Fruit fly (Drosophila melanogaster) whole organism, prepupa: ENCODE measurements around the gene CG3961.

Experiments used
- Blimp-1 ChIP-seq: fragments of 200-800 bp; sonication (Bioruptor generic); optimal IDR thresholded peaks from 3 replicates; lab custom pipeline; 2017; ENCODE audit warnings: missing biosample characterization, missing genetic modification characterization, mild to moderate bottlenecking, moderate library complexity, missing genetic modification reagents
- CG10631 ChIP-seq: fragments of 200-800 bp; sonication (Bioruptor generic); optimal IDR thresholded peaks from 2 replicates; lab custom pipeline; 2016; ENCODE audit warnings: missing biosample characterization, missing genetic modification characterization
- CG10669 ChIP-seq: fragments of 200-800 bp; sonication (Bioruptor generic); optimal IDR thresholded peaks from 3 replicates; lab custom pipeline; 2018; ENCODE audit warnings: missing biosample characterization, mild to moderate bottlenecking, missing genetic modification characterization, moderate library complexity
- CG11294 ChIP-seq: fragments of 200-800 bp; sonication (Bioruptor generic); IDR thresholded peaks from 2 replicates; pipeline ENCODE4 v1.3.6; 2022; ENCODE audit warnings: missing biosample characterization, missing genetic modification characterization
- CG11762 ChIP-seq: fragments of 200-800 bp; sonication (Bioruptor generic); optimal IDR thresholded peaks from 3 replicates; lab custom pipeline; 2016; ENCODE audit warnings: missing biosample characterization, missing genetic modification characterization; ENCODE audit not compliant: insufficient read depth
- CG15336 ChIP-seq: fragments of 200-800 bp; sonication (Bioruptor generic); IDR thresholded peaks from 2 replicates; pipeline ENCODE4 v1.3.6; 2022; ENCODE audit warnings: missing biosample characterization, missing genetic modification characterization
- CG1621 ChIP-seq: fragments of 200-800 bp; sonication (Bioruptor generic); optimal IDR thresholded peaks from 3 replicates; lab custom pipeline; 2018; ENCODE audit warnings: missing biosample characterization, mild to moderate bottlenecking, missing genetic modification characterization
- CG16779 ChIP-seq: fragments of 200-800 bp; sonication (Bioruptor generic); optimal IDR thresholded peaks from 3 replicates; lab custom pipeline; 2017; ENCODE audit warnings: missing biosample characterization, mild to moderate bottlenecking, missing genetic modification characterization
- CG3032 ChIP-seq: fragments of 200-800 bp; optimal IDR thresholded peaks from 2 replicates; lab custom pipeline; 2019; ENCODE audit warnings: missing biosample characterization, mild to moderate bottlenecking, missing genetic modification characterization, moderate library complexity
- CG31627 ChIP-seq: fragments of 200-800 bp; sonication (Bioruptor generic); optimal IDR thresholded peaks from 3 replicates; lab custom pipeline; 2016; ENCODE audit warnings: missing biosample characterization, missing genetic modification characterization
- CG32006 ChIP-seq: fragments of 200-800 bp; sonication (Bioruptor generic); optimal IDR thresholded peaks from 3 replicates; lab custom pipeline; 2017; ENCODE audit warnings: missing biosample characterization, mild to moderate bottlenecking, missing genetic modification characterization
- CG3919 ChIP-seq: fragments of 200-800 bp; sonication (Bioruptor generic); optimal IDR thresholded peaks from 3 replicates; lab custom pipeline; 2016; ENCODE audit warnings: missing biosample characterization, missing genetic modification characterization
- CG6163 ChIP-seq: fragments of 200-800 bp; sonication (Bioruptor generic); IDR thresholded peaks from 3 replicates; pipeline ENCODE4 v1.3.6; 2022; ENCODE audit warnings: missing biosample characterization, missing genetic modification characterization
- CG6276 ChIP-seq: fragments of 200-800 bp; sonication (Bioruptor generic); optimal IDR thresholded peaks from 2 replicates; lab custom pipeline; 2017; ENCODE audit warnings: missing biosample characterization, mild to moderate bottlenecking, missing genetic modification characterization
- CG6808 ChIP-seq: fragments of 200-800 bp; sonication (Bioruptor generic); optimal IDR thresholded peaks from 3 replicates; lab custom pipeline; 2017; ENCODE audit warnings: missing biosample characterization, missing genetic modification characterization, mild to moderate bottlenecking, moderate library complexity, missing genetic modification reagents
- CG6854 ChIP-seq: fragments of 200-800 bp; sonication (Bioruptor generic); optimal IDR thresholded peaks from 2 replicates; lab custom pipeline; 2017; ENCODE audit warnings: missing biosample characterization, mild to moderate bottlenecking, missing genetic modification characterization
- CG8319 ChIP-seq: fragments of 200-800 bp; sonication (Bioruptor generic); optimal IDR thresholded peaks from 3 replicates; lab custom pipeline; 2016; ENCODE audit warnings: missing biosample characterization, missing genetic modification characterization
- CG8632 ChIP-seq: fragments of 200-800 bp; sonication (Bioruptor generic); optimal IDR thresholded peaks from 3 replicates; lab custom pipeline; 2016; ENCODE audit warnings: missing biosample characterization, missing genetic modification characterization
- CG9139 ChIP-seq: fragments of 200-800 bp; sonication (Bioruptor generic); optimal IDR thresholded peaks from 3 replicates; lab custom pipeline; 2017; ENCODE audit warnings: missing biosample characterization, mild to moderate bottlenecking, missing genetic modification characterization
- Eip78C ChIP-seq: fragments of 200-800 bp; sonication (Bioruptor generic); peaks from one replicate; lab custom pipeline; 2016; ENCODE audit warnings: missing biosample characterization, missing genetic modification characterization
- Ets96B ChIP-seq: fragments of 200-800 bp; optimal IDR thresholded peaks from 2 replicates; lab custom pipeline; 2019; ENCODE audit warnings: missing biosample characterization, mild to moderate bottlenecking, missing genetic modification characterization, moderate library complexity
- Gug ChIP-seq: fragments of 200-800 bp; sonication (Bioruptor generic); IDR thresholded peaks from 2 replicates; pipeline ENCODE4 v1.3.6; 2022; ENCODE audit warnings: missing biosample characterization, missing genetic modification characterization
- Hr4 ChIP-seq: fragments of 200-800 bp; sonication (Bioruptor generic); optimal IDR thresholded peaks from 3 replicates; lab custom pipeline; 2016; ENCODE audit warnings: missing biosample characterization, missing genetic modification characterization
- Lpt ChIP-seq: fragments of 200-800 bp; sonication (Bioruptor generic); optimal IDR thresholded peaks from 3 replicates; lab custom pipeline; 2016; ENCODE audit warnings: missing biosample characterization, missing genetic modification characterization
- Met ChIP-seq: fragments of 200-800 bp; sonication (Bioruptor generic); optimal IDR thresholded peaks from 3 replicates; lab custom pipeline; 2016; ENCODE audit warnings: missing biosample characterization, missing genetic modification characterization
- OdsH ChIP-seq: fragments of 200-800 bp; sonication (Bioruptor generic); optimal IDR thresholded peaks from 3 replicates; lab custom pipeline; 2016; ENCODE audit warnings: missing biosample characterization, missing genetic modification characterization
- Smox ChIP-seq: fragments of 200-800 bp; sonication (Bioruptor generic); optimal IDR thresholded peaks from 3 replicates; lab custom pipeline; 2016; ENCODE audit warnings: missing biosample characterization, missing genetic modification characterization
- Sox102F ChIP-seq: fragments of 200-800 bp; sonication (Bioruptor generic); optimal IDR thresholded peaks from 2 replicates; lab custom pipeline; 2016; ENCODE audit warnings: missing biosample characterization, mild to moderate bottlenecking, missing genetic modification characterization
- Sox14 ChIP-seq: fragments of 200-800 bp; sonication (Bioruptor generic); optimal IDR thresholded peaks from 3 replicates; lab custom pipeline; 2016; ENCODE audit warnings: missing biosample characterization, missing genetic modification characterization
- acj6 ChIP-seq: fragments of 200-800 bp; sonication (Bioruptor generic); optimal IDR thresholded peaks from 3 replicates; lab custom pipeline; 2016; ENCODE audit warnings: missing biosample characterization, missing genetic modification characterization
- dac ChIP-seq: fragments of 200-800 bp; sonication (Bioruptor generic); optimal IDR thresholded peaks from 2 replicates; lab custom pipeline; 2017; ENCODE audit warnings: missing biosample characterization, mild to moderate bottlenecking, missing genetic modification characterization
- esn ChIP-seq: fragments of 200-800 bp; sonication (Bioruptor generic); optimal IDR thresholded peaks from 2 replicates; lab custom pipeline; 2016; ENCODE audit warnings: missing biosample characterization, mild to moderate bottlenecking, missing genetic modification characterization, moderate library complexity
- fkh ChIP-seq: fragments of 200-800 bp; sonication (Bioruptor generic); optimal IDR thresholded peaks from 3 replicates; lab custom pipeline; 2017; ENCODE audit warnings: missing biosample characterization, mild to moderate bottlenecking, missing genetic modification characterization, moderate library complexity
- lz ChIP-seq: fragments of 200-800 bp; sonication (Bioruptor generic); optimal IDR thresholded peaks from 3 replicates; lab custom pipeline; 2016; ENCODE audit warnings: missing biosample characterization, missing genetic modification characterization
- net ChIP-seq: fragments of 200-800 bp; sonication (Bioruptor generic); optimal IDR thresholded peaks from 3 replicates; lab custom pipeline; 2016; ENCODE audit warnings: missing biosample characterization, missing genetic modification characterization
- pdm3 ChIP-seq: fragments of 200-800 bp; sonication (Bioruptor generic); optimal IDR thresholded peaks from 3 replicates; lab custom pipeline; 2016; ENCODE audit warnings: missing biosample characterization, missing genetic modification characterization
- salr ChIP-seq, 2 experiments: fragments of 200-800 bp; sonication (Bioruptor generic); optimal IDR thresholded peaks; 3 replicates each; lab custom pipeline; 2016 to 2018; ENCODE audit warnings: missing biosample characterization in 2 of 2, missing genetic modification characterization in 2 of 2, mild to moderate bottlenecking in 1 of 2
- spab ChIP-seq: fragments of 200-800 bp; sonication (Bioruptor generic); optimal IDR thresholded peaks from 2 replicates; lab custom pipeline; 2017; ENCODE audit warnings: missing biosample characterization, mild to moderate bottlenecking, missing genetic modification characterization, missing genetic modification reagents
- ss ChIP-seq, 2 experiments: fragments of 200-800 bp; sonication (Bioruptor generic); optimal IDR thresholded peaks; 2 replicates in 1 of 2; 3 replicates in 1 of 2; lab custom pipeline; 2017 to 2018; ENCODE audit warnings: mild to moderate bottlenecking in 2 of 2, missing biosample characterization in 2 of 2, missing genetic modification characterization in 2 of 2, moderate library complexity in 1 of 2
- svp ChIP-seq: fragments of 200-800 bp; sonication (Bioruptor generic); peaks from one replicate; lab custom pipeline; 2016; ENCODE audit warnings: missing biosample characterization, missing genetic modification characterization
- topi ChIP-seq: fragments of 200-800 bp; sonication (Bioruptor generic); optimal IDR thresholded peaks from 3 replicates; lab custom pipeline; 2016; ENCODE audit warnings: missing biosample characterization, missing genetic modification characterization
- vri ChIP-seq: fragments of 200-800 bp; sonication (Bioruptor generic); optimal IDR thresholded peaks from 3 replicates; lab custom pipeline; 2016; ENCODE audit warnings: missing biosample characterization, mild to moderate bottlenecking, missing genetic modification characterization

The CG3961 gene

dm6 chr3L:18891986-18892385, 1.7 kb upstream of the CG3961 start, which contains the start of gene NijB (continued):
- TF ChIP-seq salr (GFP tag; optimal IDR thresholded peaks at IDR 0.05; lab: Kevin White, UChicago) = no peak

- TF ChIP-seq CG11294 (GFP tag; lab: Robert Waterston, UW) (peak; percentile 16; the same call in 1 of the 2 replicates), Hr4 (GFP tag; lab: Kevin White, UChicago) (no peak), CG6854 (GFP tag; lab: Kevin White, UChicago) (peak; percentile 16), pdm3 (peak; percentile 19), Sox102F (peak; percentile 10), Eip78C (GFP tag; lab: Kevin White, UChicago) (peak; percentile 80), lz (GFP tag; lab: Kevin White, UChicago) (no peak), svp (GFP tag; lab: Kevin White, UChicago) (peak; percentile 94), CG10669 (peak; percentile 23), CG6808 (GFP tag; lab: Kevin White, UChicago) (peak; percentile 71), Ets96B (tag; lab: Kevin White, UChicago) (peak; percentile 12), CG10631 (peak; percentile 3), CG8319 (no peak), salr (GFP tag; optimal IDR thresholded peaks at IDR 0.05; lab: Kevin White, UChicago) (no peak), dac (GFP tag; lab: Kevin White, UChicago) (no peak), CG31627 (GFP tag; lab: Kevin White, UChicago) (no peak), Lpt (GFP tag; lab: Kevin White, UChicago) (peak; percentile 16), OdsH (peak; percentile 25), CG1621 (tag; lab: Kevin White, UChicago) (no peak), spab (GFP tag; lab: Kevin White, UChicago) (peak; percentile 36), fkh (GFP tag; lab: Kevin White, UChicago) (no peak), CG15336 (GFP tag; lab: Robert Waterston, UW) (peak; percentile 31; the same call in 1 of the 2 replicates), vri (GFP tag; lab: Kevin White, UChicago) (peak; percentile 41), Smox (GFP tag; lab: Kevin White, UChicago) (peak; percentile 5), Met (peak; percentile 48), Sox14 (GFP tag; lab: Kevin White, UChicago) (peak; percentile 10), CG8632 (peak; percentile 1), CG32006 (GFP tag; lab: Kevin White, UChicago) (peak; percentile 7), topi (peak; percentile 14), acj6 (GFP tag; lab: Kevin White, UChicago) (peak; percentile 10), CG6163 (GFP tag; lab: Robert Waterston, UW) (peak; percentile 29; the same call in 1 of the 3 replicates), CG9139 (peak; percentile 70), CG16779 (peak; percentile 30), net (GFP tag; lab: Kevin White, UChicago) (peak; percentile 46), Gug (GFP tag; lab: Robert Waterston, UW) (0 out of 2 replicates have a peak, but pooled peaks have one; percentile 27), CG3032 (peak; percentile 8), CG6276 (peak; percentile 65), ss (GFP tag; optimal IDR thresholded peaks at IDR 0.05; lab: Kevin White, UChicago) (peak in 1 of 2 experiments; percentile 78), esn (GFP tag; lab: Kevin White, UChicago) (peak; percentile 35)
Measured at dm6 chr3L:18889222-18889866, 939 bp downstream of the CG3961 start.

dm6 chr3L:18881613-18882012, 8.7 kb downstream of the CG3961 start:
- TF ChIP-seq CG6276 = no peak
- no peak for TF ChIP-seq CG3919 (GFP tag; lab: Kevin White, UChicago)
- TF ChIP-seq CG32006 (GFP tag; lab: Kevin White, UChicago) = no peak
- no peak for TF ChIP-seq CG31627 (GFP tag; lab: Kevin White, UChicago)
- TF ChIP-seq spab (GFP tag; lab: Kevin White, UChicago) = no peak
- no peak for TF ChIP-seq CG3032
- TF ChIP-seq Gug (GFP tag; lab: Robert Waterston, UW) = no peak
- no peak for TF ChIP-seq CG16779
- TF ChIP-seq ss (GFP tag; optimal IDR thresholded peaks at IDR 0.05; lab: Kevin White, UChicago) = no peak
- no peak for TF ChIP-seq Blimp-1
- TF ChIP-seq CG11762 (GFP tag; lab: Kevin White, UChicago) = no peak
- TF ChIP-seq acj6 (GFP tag; lab: Kevin White, UChicago) = no peak
- TF ChIP-seq Eip78C (GFP tag; lab: Kevin White, UChicago) = no peak
